Comparison of ENCODE assay signal across 3 fruit fly cellular contexts in genomic region chr2L:14524244-14524643, dm6.
TF ChIP-seq lines count a peak whose summit lies in the region.

Gene CG33648, plus strand, starts transcription at chr2L:14524312.

- no peak for TF ChIP-seq CTCF in whole organism, embryonic (GFP tag; optimal IDR thresholded peaks at IDR 0.05; lab: Kevin White, UChicago)

TF ChIP-seq in whole organism, adult, 20 proteins besides CTCF, POLR2A, EP300 and RAD21:
- TF ChIP-seq bab1 (GFP tag; optimal IDR thresholded peaks at IDR 0.05; lab: Kevin White, UChicago) (peak; percentile 13), kay (GFP tag; lab: Kevin White, UChicago; ENCODE audit: borderline replicate concordance) (peak; percentile 16), cnc (optimal IDR thresholded peaks at IDR 0.05; lab: Kevin White, UChicago) (no peak), tj (GFP tag; optimal IDR thresholded peaks at IDR 0.05; lab: Kevin White, UChicago) (peak; percentile 82), CG7101 (tag; optimal IDR thresholded peaks at IDR 0.05; lab: Kevin White, UChicago) (no peak)

TF ChIP-seq in whole organism, embryonic, 481 proteins besides CTCF, POLR2A, EP300 and RAD21 (continues in another document):
- TF ChIP-seq CG4328 (GFP tag; optimal IDR thresholded peaks at IDR 0.05; lab: Kevin White, UChicago) (no peak), ato (GFP tag; IDR thresholded peaks at IDR 0.05; lab: Robert Waterston, UW; ENCODE audit: partially characterized antibody) (no peak), CG5953 (GFP tag; IDR thresholded peaks at IDR 0.05; lab: Robert Waterston, UW) (0 out of 2 replicates have a peak, but pooled peaks have one; percentile 38), Optix (GFP tag; IDR thresholded peaks at IDR 0.05; lab: Robert Waterston, UW) (no peak), CG12236 (GFP tag; optimal IDR thresholded peaks at IDR 0.05; lab: Kevin White, UChicago) (no peak), Myb (GFP tag; optimal IDR thresholded peaks at IDR 0.05; lab: Kevin White, UChicago) (no peak), Med (GFP tag; lab: Kevin White, UChicago) (peak; percentile 69), Doc3 (GFP tag; IDR thresholded peaks at IDR 0.05; lab: Robert Waterston, UW; ENCODE audit: partially characterized antibody) (no peak), CG33557 (GFP tag; optimal IDR thresholded peaks at IDR 0.05; lab: Kevin White, UChicago) (no peak), CG5180 (GFP tag; optimal IDR thresholded peaks at IDR 0.05; lab: Kevin White, UChicago) (no peak), H2.0 (GFP tag; IDR thresholded peaks at IDR 0.05; lab: Robert Waterston, UW) (no peak), pita (GFP tag; optimal IDR thresholded peaks at IDR 0.05; lab: Kevin White, UChicago) (no peak), ttk (GFP tag; IDR thresholded peaks at IDR 0.05; lab: Robert Waterston, UW) (no peak), NFAT (GFP tag; IDR thresholded peaks at IDR 0.05; lab: Robert Waterston, UW) (no peak), Nf-YC (tag; optimal IDR thresholded peaks at IDR 0.05; lab: Kevin White, UChicago) (no peak), slp2 (GFP tag; optimal IDR thresholded peaks at IDR 0.05; lab: Kevin White, UChicago) (no peak), dm (GFP tag; optimal IDR thresholded peaks at IDR 0.05; lab: Kevin White, UChicago) (no peak), sd (tag; optimal IDR thresholded peaks at IDR 0.05; lab: Kevin White, UChicago) (peak; percentile 44), TFAM (GFP tag; optimal IDR thresholded peaks at IDR 0.05; lab: Kevin White, UChicago) (no peak), lilli (GFP tag; optimal IDR thresholded peaks at IDR 0.05; lab: Kevin White, UChicago) (no peak), CG10209 (GFP tag; optimal IDR thresholded peaks at IDR 0.05; lab: Kevin White, UChicago) (no peak), CG13894 (tag; optimal IDR thresholded peaks at IDR 0.05; lab: Kevin White, UChicago) (peak; percentile 90), Hr78 (GFP tag; optimal IDR thresholded peaks at IDR 0.05; lab: Kevin White, UChicago) (peak in 1 of 2 experiments; percentile 39), cad (GFP tag; optimal IDR thresholded peaks at IDR 0.05; lab: Kevin White, UChicago) (no peak), H15 (GFP tag; IDR thresholded peaks at IDR 0.05; lab: Robert Waterston, UW) (no peak), lab (GFP tag; optimal IDR thresholded peaks at IDR 0.05; lab: Kevin White, UChicago) (no peak), peb (GFP tag; IDR thresholded peaks at IDR 0.05; lab: Robert Waterston, UW) (no peak), CG18262 (tag; optimal IDR thresholded peaks at IDR 0.05; lab: Kevin White, UChicago) (no peak), CG42726 (GFP tag; IDR thresholded peaks at IDR 0.05; lab: Robert Waterston, UW; ENCODE audit: partially characterized antibody) (no peak), Bdp1 (GFP tag; optimal IDR thresholded peaks at IDR 0.05; lab: Kevin White, UChicago) (no peak), da (GFP tag; optimal IDR thresholded peaks at IDR 0.05; lab: Kevin White, UChicago) (no peak), Lim3 (GFP tag; IDR thresholded peaks at IDR 0.05; lab: Robert Waterston, UW) (no peak), CG12219 (GFP tag; optimal IDR thresholded peaks at IDR 0.05; lab: Kevin White, UChicago) (no peak), CG43689 (GFP tag; IDR thresholded peaks at IDR 0.05; lab: Robert Waterston, UW) (no peak), hbn (GFP tag; IDR thresholded peaks at IDR 0.05; lab: Robert Waterston, UW; ENCODE audit: partially characterized antibody) (no peak), CG18599 (GFP tag; optimal IDR thresholded peaks at IDR 0.05; lab: Kevin White, UChicago) (no peak), shn (GFP tag; optimal IDR thresholded peaks at IDR 0.05; lab: Kevin White, UChicago) (no peak), Drgx (GFP tag; IDR thresholded peaks at IDR 0.05; lab: Robert Waterston, UW) (no peak), abd-A (tag; optimal IDR thresholded peaks at IDR 0.05; lab: Kevin White, UChicago) (peak; percentile 69), ham (GFP tag; IDR thresholded peaks at IDR 0.05; lab: Robert Waterston, UW) (no peak), Jarid2 (GFP tag; optimal IDR thresholded peaks at IDR 0.05; lab: Kevin White, UChicago) (no peak), CG1529 (GFP tag; optimal IDR thresholded peaks at IDR 0.05; lab: Kevin White, UChicago) (no peak), Xrp1 (GFP tag; IDR thresholded peaks at IDR 0.05; lab: Robert Waterston, UW) (no peak), Sox102F (GFP tag; optimal IDR thresholded peaks at IDR 0.05; lab: Kevin White, UChicago) (no peak), odd (GFP tag; optimal IDR thresholded peaks at IDR 0.05; lab: Kevin White, UChicago) (peak; percentile 37), CG31365 (tag; optimal IDR thresholded peaks at IDR 0.05; lab: Kevin White, UChicago) (no peak)

TF ChIP-seq in whole organism, prepupa, 60 proteins besides CTCF, POLR2A, EP300 and RAD21:
- TF ChIP-seq dsx (GFP tag; optimal IDR thresholded peaks at IDR 0.05; lab: Kevin White, UChicago; ENCODE audit: poor library complexity, severe bottlenecking) = no peak
- TF ChIP-seq svp (GFP tag; lab: Kevin White, UChicago) = peak; percentile 60
